Fruit fly (Drosophila melanogaster) whole organism, wandering third instar larva: ENCODE data around the gene CAH7.

Experiments
- Abd-B ChIP-seq: fragments of >200 bp; optimal IDR thresholded peaks from 2 replicates; lab custom pipeline; 2017; ENCODE audit warnings: missing biosample characterization, missing genetic modification characterization
- CG32264 ChIP-seq: fragments of 200-800 bp; sonication (Bioruptor generic); optimal IDR thresholded peaks from 2 replicates; lab custom pipeline; 2016; ENCODE audit warnings: missing biosample characterization, missing genetic modification characterization
- CG9705 ChIP-seq: fragments of 200-800 bp; sonication (Bioruptor generic); optimal IDR thresholded peaks from 2 replicates; lab custom pipeline; 2018; ENCODE audit warnings: missing biosample characterization, mild to moderate bottlenecking, missing genetic modification characterization
- CrebA ChIP-seq: fragments of 200-800 bp; sonication (Bioruptor generic); optimal IDR thresholded peaks from 2 replicates; lab custom pipeline; 2016; ENCODE audit warnings: missing biosample characterization, mild to moderate bottlenecking, missing genetic modification characterization, borderline replicate concordance
- Dfd ChIP-seq: fragments of >200 bp; optimal IDR thresholded peaks from 2 replicates; lab custom pipeline; 2017; ENCODE audit warnings: missing biosample characterization, missing genetic modification characterization
- HLH106 ChIP-seq: fragments of 200-800 bp; optimal IDR thresholded peaks from 3 replicates; lab custom pipeline; 2019; ENCODE audit warnings: missing biosample characterization, mild to moderate bottlenecking, missing genetic modification characterization, moderate library complexity
- Hnf4 ChIP-seq: fragments of 200-800 bp; sonication (Bioruptor generic); optimal IDR thresholded peaks from 2 replicates; lab custom pipeline; 2016; ENCODE audit warnings: missing biosample characterization, mild to moderate bottlenecking, missing genetic modification characterization
- Hr78 ChIP-seq: fragments of >200 bp; optimal IDR thresholded peaks from 2 replicates; lab custom pipeline; 2017; ENCODE audit warnings: missing biosample characterization, missing genetic modification characterization
- Hr83 ChIP-seq: fragments of 200-300 bp; sonication (Bioruptor generic); optimal IDR thresholded peaks from 2 replicates; lab custom pipeline; 2016; ENCODE audit warnings: missing biosample characterization, mild to moderate bottlenecking, missing genetic modification characterization, moderate library complexity; ENCODE audit not compliant: poor library complexity, severe bottlenecking
- Jra ChIP-seq: sonication (Bioruptor generic); optimal IDR thresholded peaks from 2 replicates; lab custom pipeline; 2016; ENCODE audit warnings: missing biosample characterization, missing genetic modification characterization
- Mio ChIP-seq: sonication (Bioruptor generic); optimal IDR thresholded peaks from 2 replicates; lab custom pipeline; 2016; ENCODE audit warnings: missing biosample characterization, missing genetic modification characterization
- Myc ChIP-seq: fragments of >200 bp; optimal IDR thresholded peaks from 2 replicates; lab custom pipeline; 2017
- N ChIP-seq: fragments of >200 bp; optimal IDR thresholded peaks from 2 replicates; lab custom pipeline; 2018; ENCODE audit warnings: missing biosample characterization, missing external identifiers, missing genetic modification characterization
- OdsH ChIP-seq: fragments of 200-800 bp; sonication (Bioruptor generic); optimal IDR thresholded peaks from 2 replicates; lab custom pipeline; 2016; ENCODE audit warnings: missing biosample characterization, mild to moderate bottlenecking, missing genetic modification characterization
- Rel ChIP-seq, 2 experiments: fragments of 200-800 bp; sonication (Bioruptor generic) in 1 of 2; optimal IDR thresholded peaks; 2 replicates in 1 of 2; 3 replicates in 1 of 2; lab custom pipeline; 2016 to 2019; ENCODE audit warnings: mild to moderate bottlenecking in 2 of 2, missing biosample characterization in 2 of 2, missing genetic modification characterization in 2 of 2, moderate library complexity in 1 of 2
- br ChIP-seq: fragments of 200-800 bp; sonication (Bioruptor generic); optimal IDR thresholded peaks from 2 replicates; lab custom pipeline; 2016; ENCODE audit warnings: missing biosample characterization, missing genetic modification characterization
- dl ChIP-seq, 2 experiments: fragments of 175-275, 200-275 bp in 1 of 2; fragments of 200-275 bp in 1 of 2; sonication (Bioruptor generic); optimal IDR thresholded peaks; lab custom pipeline; 2018; ENCODE audit warnings: mild to moderate bottlenecking in 2 of 2, missing biosample characterization in 2 of 2, missing genetic modification characterization in 2 of 2, moderate library complexity in 2 of 2; ENCODE audit not compliant: partially characterized antibody in 2 of 2, insufficient read depth in 1 of 2
- dmrt93B ChIP-seq: fragments of 200-800 bp; sonication (Bioruptor generic); optimal IDR thresholded peaks from 2 replicates; lab custom pipeline; 2018; ENCODE audit warnings: missing biosample characterization, mild to moderate bottlenecking, missing genetic modification characterization
- dsf ChIP-seq: sonication (Bioruptor generic); optimal IDR thresholded peaks from 2 replicates; lab custom pipeline; 2016; ENCODE audit warnings: missing biosample characterization, missing genetic modification characterization, borderline replicate concordance
- ey ChIP-seq: fragments of 200-800 bp; sonication (Bioruptor generic); optimal IDR thresholded peaks from 2 replicates; lab custom pipeline; 2016; ENCODE audit warnings: missing biosample characterization, missing genetic modification characterization
- foxo ChIP-seq, 2 experiments: fragments of 200-800 bp; sonication (Bioruptor generic); optimal IDR thresholded peaks; 2 replicates in 1 of 2; 3 replicates in 1 of 2; lab custom pipeline; 2016 to 2017; ENCODE audit warnings: missing biosample characterization in 2 of 2, missing genetic modification characterization in 2 of 2
- fru ChIP-seq: fragments of 200-800 bp; sonication (Bioruptor generic); optimal IDR thresholded peaks from 3 replicates; lab custom pipeline; 2016; ENCODE audit warnings: missing biosample characterization, mild to moderate bottlenecking, missing genetic modification characterization
- h ChIP-seq: fragments of 200-800 bp; sonication (Bioruptor generic); optimal IDR thresholded peaks from 3 replicates; lab custom pipeline; 2016; ENCODE audit warnings: missing biosample characterization, mild to moderate bottlenecking, missing genetic modification characterization
- jim ChIP-seq: fragments of 175-275, 200-325 bp; sonication (Bioruptor generic); optimal IDR thresholded peaks from 2 replicates; lab custom pipeline; 2016; ENCODE audit warnings: missing biosample characterization, mild to moderate bottlenecking, missing genetic modification characterization
- psq ChIP-seq: fragments of 200-800 bp; sonication (Bioruptor generic); optimal IDR thresholded peaks from 3 replicates; lab custom pipeline; 2017; ENCODE audit warnings: missing biosample characterization, mild to moderate bottlenecking, missing genetic modification characterization, moderate library complexity
- sage ChIP-seq: fragments of 200-800 bp; sonication (Bioruptor generic); optimal IDR thresholded peaks from 2 replicates; lab custom pipeline; 2016; ENCODE audit warnings: missing biosample characterization, mild to moderate bottlenecking, missing genetic modification characterization
- sv ChIP-seq: fragments of 200-800 bp; sonication (Bioruptor generic); optimal IDR thresholded peaks from 3 replicates; lab custom pipeline; 2016; ENCODE audit warnings: missing biosample characterization, missing genetic modification characterization
- tai ChIP-seq: sonication (Bioruptor generic); optimal IDR thresholded peaks from 2 replicates; lab custom pipeline; 2016; ENCODE audit warnings: missing biosample characterization, missing genetic modification characterization
- usp ChIP-seq: fragments of >200 bp; optimal IDR thresholded peaks from 2 replicates; lab custom pipeline; 2017; ENCODE audit warnings: missing biosample characterization, missing genetic modification characterization
- woc ChIP-seq: sonication (Bioruptor generic); optimal IDR thresholded peaks from 2 replicates; lab custom pipeline; 2016; ENCODE audit warnings: missing biosample characterization, mild to moderate bottlenecking, missing genetic modification characterization

Gene CAH7

dm6 chr3R:10151830-10152513 lies 39.9 kb downstream of the CAH7 start, which contains the start of gene CG34303:
TSS of gene CG34303 (minus strand) at chr3R:10151880.
- TF ChIP-seq Rel (GFP tag; optimal IDR thresholded peaks at IDR 0.05; lab: Kevin White, UChicago) = no peak
- TF ChIP-seq Rel (tag; optimal IDR thresholded peaks at IDR 0.05; lab: Kevin White, UChicago) = peak; percentile 64
- no peak for TF ChIP-seq sage (GFP tag; lab: Kevin White, UChicago)

dm6 chr3R:10153957-10154685 lies 42.1 kb downstream of the CAH7 start:
- TF ChIP-seq N = no peak
- no peak for TF ChIP-seq fru (GFP tag; lab: Kevin White, UChicago)
- TF ChIP-seq CG32264 (GFP tag; lab: Kevin White, UChicago) = no peak
- no peak for TF ChIP-seq Abd-B (GFP tag; lab: Kevin White, UChicago)
- no peak for TF ChIP-seq dl (GFP tag; optimal IDR thresholded peaks at IDR 0.05; lab: Kevin White, UChicago; ENCODE audit: insufficient read depth in 1 of 2, partially characterized antibody in 2 of 2)
- TF ChIP-seq Dfd (GFP tag; lab: Kevin White, UChicago) = no peak
- TF ChIP-seq usp (GFP tag; lab: Kevin White, UChicago) = no peak
- TF ChIP-seq sv = no peak
- TF ChIP-seq dsf (GFP tag; lab: Kevin White, UChicago) = no peak
- TF ChIP-seq CrebA (GFP tag; lab: Kevin White, UChicago) = no peak
- no peak for TF ChIP-seq jim
- TF ChIP-seq Rel (GFP tag; optimal IDR thresholded peaks at IDR 0.05; lab: Kevin White, UChicago) = no peak
- no peak for TF ChIP-seq Rel (tag; optimal IDR thresholded peaks at IDR 0.05; lab: Kevin White, UChicago)
- no peak for TF ChIP-seq ey (GFP tag; lab: Kevin White, UChicago)
- TF ChIP-seq woc (GFP tag; lab: Kevin White, UChicago) = no peak
- TF ChIP-seq Mio (GFP tag; lab: Kevin White, UChicago) = no peak
- no peak for TF ChIP-seq dmrt93B (GFP tag; lab: Kevin White, UChicago)
- TF ChIP-seq psq (GFP tag; lab: Kevin White, UChicago) = no peak
- no peak for TF ChIP-seq Hr78 (GFP tag; lab: Kevin White, UChicago)
- TF ChIP-seq Hnf4 (GFP tag; lab: Kevin White, UChicago) = no peak

dm6 chr3R:10161163-10161562 lies 49.1 kb downstream of the CAH7 start, which contains the start of gene CG6254:
TSS of gene CG6254 (minus strand) at chr3R:10161331.
- TF ChIP-seq foxo (GFP tag; optimal IDR thresholded peaks at IDR 0.05; lab: Kevin White, UChicago) (peak in 1 of 2 experiments; percentile 51), Hr83 (GFP tag; lab: Kevin White, UChicago) (peak; percentile 74), ey (GFP tag; lab: Kevin White, UChicago) (peak; percentile 13), h (GFP tag; lab: Kevin White, UChicago) (no peak), woc (GFP tag; lab: Kevin White, UChicago) (peak; percentile 81), OdsH (GFP tag; lab: Kevin White, UChicago) (peak; percentile 8), CG9705 (GFP tag; lab: Kevin White, UChicago) (peak; percentile 45), Myc (lab: Kevin White, UChicago) (no peak), dmrt93B (GFP tag; lab: Kevin White, UChicago) (no peak)

dm6 chr3R:10166334-10166733 lies 54.3 kb downstream of the CAH7 start:
- TF ChIP-seq tai (GFP tag; lab: Kevin White, UChicago) = peak; percentile 50
- TF ChIP-seq Jra (GFP tag; lab: Kevin White, UChicago) = no peak
- no peak for TF ChIP-seq h (GFP tag; lab: Kevin White, UChicago)
- TF ChIP-seq sage (GFP tag; lab: Kevin White, UChicago) = peak; percentile 2
- no peak for TF ChIP-seq CG9705 (GFP tag; lab: Kevin White, UChicago)
- TF ChIP-seq Hnf4 (GFP tag; lab: Kevin White, UChicago) = peak; percentile 36
- TF ChIP-seq Myc (lab: Kevin White, UChicago) = no peak
- no peak for TF ChIP-seq CG32264 (GFP tag; lab: Kevin White, UChicago)
- no peak for TF ChIP-seq fru (GFP tag; lab: Kevin White, UChicago)
- peak; percentile 42 for TF ChIP-seq br
- no peak for TF ChIP-seq Abd-B (GFP tag; lab: Kevin White, UChicago)
- TF ChIP-seq HLH106 (tag; lab: Kevin White, UChicago) = no peak
- no peak for TF ChIP-seq CrebA (GFP tag; lab: Kevin White, UChicago)
- TF ChIP-seq foxo (GFP tag; optimal IDR thresholded peaks at IDR 0.05; lab: Kevin White, UChicago) = peak in 1 of 2 experiments; percentile 20
